Worm (Caenorhabditis elegans) whole organism, L2 larva: ENCODE measurements around the gene F23D12.7.

Source experiments
- C34F6.9 ChIP-seq: fragments of 150-350 bp; optimal IDR thresholded peaks from 2 replicates; lab custom pipeline; 2014; ENCODE audit warnings: missing biosample characterization, missing genetic modification characterization
- ama-1 ChIP-seq: fragments of 150-350 bp; optimal IDR thresholded peaks from 2 replicates; lab custom pipeline; 2018; ENCODE audit warnings: inconsistent platforms
- egl-27 ChIP-seq: sonication (generic microtip); optimal IDR thresholded peaks from 3 replicates; lab custom pipeline; 2017; ENCODE audit warnings: missing biosample characterization, missing genetic modification reagents, missing genetic modification characterization
- elt-3 ChIP-seq: sonication (generic microtip); optimal IDR thresholded peaks from 2 replicates; lab custom pipeline; 2017; ENCODE audit warnings: missing biosample characterization, missing genetic modification characterization
- lin-11 ChIP-seq: fragments of 150-350 bp; sonication (generic microtip); optimal IDR thresholded peaks from 2 replicates; lab custom pipeline; 2014; ENCODE audit warnings: missing biosample characterization, missing genetic modification characterization, inconsistent platforms, mixed read lengths
- nhr-237 ChIP-seq: fragments of 150-350 bp; optimal IDR thresholded peaks from 2 replicates; lab custom pipeline; 2014; ENCODE audit warnings: missing biosample characterization, missing genetic modification characterization
- sem-4 ChIP-seq: fragments of 150-350 bp; optimal IDR thresholded peaks from 2 replicates; lab custom pipeline; 2014; ENCODE audit warnings: missing biosample characterization, missing genetic modification reagents, missing genetic modification characterization
- skn-1 ChIP-seq: sonication (generic microtip); optimal IDR thresholded peaks from 2 replicates; lab custom pipeline; 2017; ENCODE audit warnings: missing biosample characterization, missing genetic modification characterization
- sma-9 ChIP-seq, 2 experiments: fragments of 150-350 bp in 1 of 2; sonication (generic microtip) in 1 of 2; optimal IDR thresholded peaks; 2 replicates each; lab custom pipeline; 2014 to 2016; ENCODE audit warnings: missing genetic modification characterization in 2 of 2, mild to moderate bottlenecking in 1 of 2, missing biosample characterization in 1 of 2, missing compliant biosample characterization in 1 of 2, missing genetic modification reagents in 1 of 2, moderate library complexity in 1 of 2
- unc-62 ChIP-seq: fragments of 150-350 bp; optimal IDR thresholded peaks from 2 replicates; lab custom pipeline; 2014; ENCODE audit warnings: missing biosample characterization, missing genetic modification reagents, missing genetic modification characterization

ce11 chrX:14492441-14492840 is 38.8 kb upstream of the F23D12.7 start:
- TF ChIP-seq lin-11 (tag; lab: Kevin White, UChicago) (no peak), sma-9 (GFP tag; optimal IDR thresholded peaks at IDR 0.05; lab: Kevin White, UChicago) (no peak), sma-9 (tag; optimal IDR thresholded peaks at IDR 0.05; lab: Kevin White, UChicago) (no peak), sem-4 (no peak), elt-3 (no peak), nhr-237 (tag; lab: Kevin White, UChicago) (no peak), unc-62 (no peak), skn-1 (tag; lab: Kevin White, UChicago) (no peak), ama-1 (lab: Kevin White, UChicago) (no peak), egl-27 (tag; lab: Kevin White, UChicago) (no peak), C34F6.9 (tag; lab: Kevin White, UChicago) (no peak)
